Worm (Caenorhabditis elegans) whole organism, late embryonic: ENCODE data around the gene F22E5.6.
"Not testable (repeated sequence)": the region's sequence is repeated elsewhere in the genome, so short reads cannot be mapped to it uniquely, and the experiment has no call there.

Experiments
- C08G9.2 ChIP-seq: sonication (generic microtip); optimal IDR thresholded peaks from 2 replicates; lab custom pipeline; 2016; ENCODE audit warnings: mild to moderate bottlenecking, missing genetic modification characterization, moderate library complexity, missing compliant biosample characterization
- F13H6.1 ChIP-seq: sonication (generic microtip); optimal IDR thresholded peaks from 2 replicates; lab custom pipeline; 2016; ENCODE audit warnings: missing genetic modification characterization, missing compliant biosample characterization
- K09A11.1 ChIP-seq: sonication (generic microtip); optimal IDR thresholded peaks from 2 replicates; lab custom pipeline; 2017; ENCODE audit warnings: antibody characterized with exemption, mild to moderate bottlenecking, missing genetic modification characterization, missing compliant biosample characterization; ENCODE audit not compliant: insufficient read depth
- T23F11.4 ChIP-seq: fragments of 200-800 bp; sonication (Bioruptor generic); optimal IDR thresholded peaks from 2 replicates; lab custom pipeline; 2018; ENCODE audit warnings: mild to moderate bottlenecking, missing genetic modification characterization, missing compliant biosample characterization
- ceh-14 ChIP-seq: sonication (generic microtip); optimal IDR thresholded peaks from 2 replicates; lab custom pipeline; 2016; ENCODE audit warnings: missing genotype, missing genetic modification characterization, missing compliant biosample characterization
- ceh-18 ChIP-seq: sonication (generic microtip); optimal IDR thresholded peaks from 2 replicates; lab custom pipeline; 2016; ENCODE audit warnings: missing genetic modification characterization, missing compliant biosample characterization
- ceh-24 ChIP-seq: sonication (generic microtip); optimal IDR thresholded peaks from 2 replicates; lab custom pipeline; 2016; ENCODE audit warnings: mild to moderate bottlenecking, missing genetic modification characterization, missing compliant biosample characterization
- ceh-31 ChIP-seq: sonication (generic microtip); optimal IDR thresholded peaks from 2 replicates; lab custom pipeline; 2016; ENCODE audit warnings: missing genetic modification characterization, missing compliant biosample characterization
- ceh-34 ChIP-seq: sonication (generic microtip); optimal IDR thresholded peaks from 2 replicates; lab custom pipeline; 2016; ENCODE audit warnings: mild to moderate bottlenecking, missing genetic modification characterization, missing compliant biosample characterization
- ceh-45 ChIP-seq: fragments of 200-800 bp; sonication (Bioruptor generic); IDR thresholded peaks from 2 replicates; pipeline ENCODE4 v1.3.6; 2022; ENCODE audit warnings: missing genetic modification reagents, missing genetic modification characterization, missing compliant biosample characterization
- ceh-9 ChIP-seq: sonication (generic microtip); optimal IDR thresholded peaks from 2 replicates; lab custom pipeline; 2016; ENCODE audit warnings: mild to moderate bottlenecking, missing genetic modification characterization, inconsistent platforms, missing compliant biosample characterization
- dmd-4 ChIP-seq: sonication (generic microtip); optimal IDR thresholded peaks from 2 replicates; lab custom pipeline; 2016; ENCODE audit warnings: borderline replicate concordance, missing genetic modification characterization, missing compliant biosample characterization
- dve-1 ChIP-seq: sonication (generic microtip); optimal IDR thresholded peaks from 2 replicates; lab custom pipeline; 2017; ENCODE audit warnings: antibody characterized with exemption, mild to moderate bottlenecking, missing genetic modification characterization, missing compliant biosample characterization
- elt-2 ChIP-seq: sonication (generic microtip); optimal IDR thresholded peaks from 2 replicates; lab custom pipeline; 2016; ENCODE audit warnings: missing genetic modification reagents, missing genetic modification characterization, missing compliant biosample characterization
- elt-4 ChIP-seq: sonication (generic microtip); optimal IDR thresholded peaks from 2 replicates; lab custom pipeline; 2016; ENCODE audit warnings: missing genetic modification characterization, missing compliant biosample characterization
- ets-4 ChIP-seq: sonication (generic microtip); optimal IDR thresholded peaks from 2 replicates; lab custom pipeline; 2016; ENCODE audit warnings: missing genetic modification characterization, missing compliant biosample characterization
- eyg-1 ChIP-seq: sonication (generic microtip); optimal IDR thresholded peaks from 2 replicates; lab custom pipeline; 2016; ENCODE audit warnings: missing genotype, missing genetic modification characterization, missing compliant biosample characterization
- hlh-15 ChIP-seq: sonication (generic microtip); optimal IDR thresholded peaks from 2 replicates; lab custom pipeline; 2016; ENCODE audit warnings: missing genetic modification characterization, missing compliant biosample characterization
- lim-6 ChIP-seq: sonication (generic microtip); optimal IDR thresholded peaks from 2 replicates; lab custom pipeline; 2016; ENCODE audit warnings: missing genetic modification characterization, missing compliant biosample characterization
- lin-11 ChIP-seq: fragments of 200-800 bp; sonication (Bioruptor generic); optimal IDR thresholded peaks from 2 replicates; lab custom pipeline; 2018; ENCODE audit warnings: mild to moderate bottlenecking, missing genetic modification characterization, missing compliant biosample characterization
- mec-3 ChIP-seq: sonication (generic microtip); optimal IDR thresholded peaks from 2 replicates; lab custom pipeline; 2016; ENCODE audit warnings: borderline replicate concordance, missing genetic modification characterization, missing compliant biosample characterization
- nhr-11 ChIP-seq: fragments of 150-350 bp; optimal IDR thresholded peaks from 2 replicates; lab custom pipeline; 2014; ENCODE audit warnings: missing biosample characterization, missing genetic modification characterization
- pha-2 ChIP-seq: sonication (generic microtip); optimal IDR thresholded peaks from 2 replicates; lab custom pipeline; 2017; ENCODE audit warnings: mild to moderate bottlenecking, missing genetic modification characterization, missing compliant biosample characterization
- pha-4 ChIP-seq: fragments of 150-350 bp; optimal IDR thresholded peaks from 2 replicates; lab custom pipeline; 2018; ENCODE audit warnings: missing biosample characterization, missing genetic modification reagents, missing genetic modification characterization
- pqm-1 ChIP-seq: sonication (generic microtip); optimal IDR thresholded peaks from 2 replicates; lab custom pipeline; 2016; ENCODE audit warnings: missing genetic modification characterization, missing compliant biosample characterization
- rnt-1 ChIP-seq: sonication (generic microtip); optimal IDR thresholded peaks from 2 replicates; lab custom pipeline; 2016; ENCODE audit warnings: missing genetic modification characterization, missing compliant biosample characterization
- sdc-2 ChIP-seq: sonication (generic microtip); optimal IDR thresholded peaks from 2 replicates; lab custom pipeline; 2016; ENCODE audit warnings: missing genotype, missing genetic modification characterization, missing compliant biosample characterization
- sox-2 ChIP-seq: fragments of 200-800 bp; sonication (Bioruptor generic); IDR thresholded peaks from 2 replicates; pipeline ENCODE4 v1.3.6; 2022; ENCODE audit warnings: missing genetic modification reagents, missing genetic modification characterization, missing compliant biosample characterization
- sox-4 ChIP-seq: sonication (generic microtip); optimal IDR thresholded peaks from 2 replicates; lab custom pipeline; 2017; ENCODE audit warnings: mild to moderate bottlenecking, missing genetic modification characterization, inconsistent platforms, missing compliant biosample characterization
- tbx-7 ChIP-seq: sonication (generic microtip); optimal IDR thresholded peaks from 2 replicates; lab custom pipeline; 2016; ENCODE audit warnings: missing genotype, missing genetic modification characterization, missing compliant biosample characterization
- ttx-3 ChIP-seq: sonication (generic microtip); optimal IDR thresholded peaks from 2 replicates; lab custom pipeline; 2016; ENCODE audit warnings: missing genetic modification reagents, missing genetic modification characterization, missing compliant biosample characterization
- unc-55 ChIP-seq: sonication (generic microtip); optimal IDR thresholded peaks from 2 replicates; lab custom pipeline; 2017; ENCODE audit warnings: missing biosample characterization, missing genetic modification reagents, missing genetic modification characterization

The F22E5.6 gene

DNA sequence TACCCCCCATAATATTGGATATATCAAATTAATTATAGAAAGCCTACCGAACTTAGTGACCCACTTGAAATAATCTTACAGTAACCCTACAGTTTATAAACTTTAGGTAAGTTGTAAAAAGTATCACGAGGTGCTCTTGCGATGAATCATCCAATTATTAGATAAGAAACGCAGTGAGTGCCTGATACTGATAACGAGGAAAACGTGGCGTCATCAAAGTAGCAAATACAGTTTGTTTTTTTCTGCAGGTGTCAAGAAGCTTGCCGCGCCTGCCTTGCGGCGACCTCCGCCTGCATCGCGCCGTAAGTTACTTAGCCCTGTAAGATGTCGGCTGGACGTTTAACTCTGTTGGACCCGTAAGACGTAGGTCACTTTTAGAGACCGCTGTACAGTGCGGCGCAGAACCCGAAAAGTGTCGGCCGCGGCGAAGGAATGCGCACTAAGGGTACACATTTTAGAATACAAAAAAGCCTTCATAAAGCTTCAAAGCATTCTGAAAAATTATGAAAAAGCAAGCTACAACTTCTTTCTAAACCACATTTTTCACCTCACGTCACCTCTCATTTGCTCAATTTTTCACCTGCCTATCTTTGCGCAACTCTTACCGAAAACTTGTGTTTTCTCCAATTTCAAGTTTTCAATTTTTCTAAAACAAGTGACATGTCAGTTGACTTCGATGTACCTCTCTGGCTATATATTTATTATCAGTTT, 39.3 kb upstream of the F22E5.6 start, which contains the start of gene sri-38:
Gene sri-38, plus strand, starts transcription at position 661 of the 711 bp plus-strand sequence.
- TF ChIP-seq elt-2 (peak; percentile 86), ceh-9 (tag; lab: Kevin White, UChicago) (no peak)

DNA sequence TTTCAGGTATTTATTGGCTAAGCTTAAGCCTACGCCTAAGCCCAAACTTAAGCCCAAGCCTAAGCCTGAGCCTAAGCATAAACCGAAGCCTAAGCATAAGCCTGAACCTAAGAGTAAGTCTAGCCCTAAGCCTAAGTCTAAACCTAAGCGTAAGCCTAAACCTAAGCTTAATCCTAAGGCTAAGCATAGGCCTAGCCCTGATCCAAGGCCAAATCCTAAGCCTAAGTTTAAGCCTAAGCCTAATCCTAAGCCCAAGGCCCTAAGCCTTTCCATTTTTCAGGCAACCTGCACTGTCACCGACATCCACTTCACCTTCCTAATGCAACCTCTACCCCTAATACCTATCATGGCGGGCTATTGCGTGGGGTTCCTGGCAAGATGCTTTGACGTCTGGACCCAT, 38.6 kb upstream of the F22E5.6 start:
- TF ChIP-seq pha-2 (tag; lab: Kevin White, UChicago) (no peak), dve-1 (tag; lab: Kevin White, UChicago) (peak; percentile 56)
- TF ChIP-seq, all 69 proteins: peak for 1

DNA sequence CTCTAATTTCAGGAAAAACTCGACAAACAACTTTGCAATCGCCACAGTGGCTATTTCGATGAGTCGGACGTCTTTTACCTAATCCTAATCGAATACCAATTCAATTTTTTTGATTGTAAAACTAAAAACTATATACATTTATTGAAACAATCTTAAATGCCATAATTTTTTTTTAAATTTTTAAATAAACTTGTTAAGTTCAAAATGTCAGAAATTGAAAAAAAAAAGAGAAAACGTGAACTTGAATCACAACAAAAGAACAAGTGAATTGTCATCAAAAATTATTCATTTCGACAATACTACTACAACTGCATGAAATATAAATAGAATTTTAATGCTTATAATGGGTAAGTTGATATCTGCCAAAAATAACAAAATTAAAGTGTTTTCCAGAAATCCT, 37.4 kb upstream of the F22E5.6 start, which contains the start of gene D2062.13:
Gene D2062.13, plus strand, starts transcription at position 301 of the 400 bp plus-strand sequence.
- TF ChIP-seq unc-55 (GFP tag; lab: Kevin White, UChicago); ceh-31; nhr-11 (tag; lab: Kevin White, UChicago): not testable (repeated sequence)

DNA sequence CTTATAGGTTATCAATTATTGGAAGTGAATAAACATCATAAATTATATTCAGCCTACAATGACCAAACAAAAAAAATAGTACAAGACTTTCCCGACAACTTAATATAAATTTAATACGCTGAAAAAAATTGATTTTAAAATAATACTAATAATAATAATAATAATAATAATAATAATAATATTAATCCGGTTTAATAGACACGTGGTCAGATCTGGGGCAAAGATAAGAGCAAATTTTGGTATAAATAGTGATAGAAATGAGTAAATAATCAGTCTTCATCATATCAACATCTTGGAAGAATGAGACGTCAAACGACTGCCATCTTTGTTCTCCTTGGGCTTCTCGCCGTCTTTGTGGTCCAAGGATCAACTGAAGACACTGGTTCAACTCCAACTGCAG, 33.0 kb upstream of the F22E5.6 start, which contains the start of gene msrp-5:
Gene msrp-5, plus strand, starts transcription at position 301 of the 400 bp plus-strand sequence.
- TF ChIP-seq elt-4, pqm-1, rnt-1 (tag; lab: Kevin White, UChicago): not testable (repeated sequence)

DNA sequence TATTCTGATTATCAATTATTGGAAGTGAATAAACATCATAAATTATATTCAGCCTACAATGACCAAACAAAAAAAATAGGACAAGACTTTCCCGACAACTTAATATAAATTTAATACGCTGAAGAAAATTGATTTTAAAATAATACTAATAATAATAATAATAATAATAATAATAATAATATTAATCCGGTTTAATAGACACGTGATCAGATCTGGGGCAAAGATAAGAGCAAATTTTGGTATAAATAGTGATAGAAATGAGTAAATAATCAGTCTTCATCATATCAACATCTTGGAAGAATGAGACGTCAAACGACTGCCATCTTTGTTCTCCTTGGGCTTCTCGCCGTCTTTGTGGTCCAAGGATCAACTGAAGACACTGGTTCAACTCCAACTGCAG, 30.5 kb upstream of the F22E5.6 start, which contains the start of gene msrp-6:
Gene msrp-6, plus strand, starts transcription at position 301 of the 400 bp plus-strand sequence.
- TF ChIP-seq dmd-4, ceh-34, ets-4 (tag; lab: Kevin White, UChicago): not testable (repeated sequence)

DNA sequence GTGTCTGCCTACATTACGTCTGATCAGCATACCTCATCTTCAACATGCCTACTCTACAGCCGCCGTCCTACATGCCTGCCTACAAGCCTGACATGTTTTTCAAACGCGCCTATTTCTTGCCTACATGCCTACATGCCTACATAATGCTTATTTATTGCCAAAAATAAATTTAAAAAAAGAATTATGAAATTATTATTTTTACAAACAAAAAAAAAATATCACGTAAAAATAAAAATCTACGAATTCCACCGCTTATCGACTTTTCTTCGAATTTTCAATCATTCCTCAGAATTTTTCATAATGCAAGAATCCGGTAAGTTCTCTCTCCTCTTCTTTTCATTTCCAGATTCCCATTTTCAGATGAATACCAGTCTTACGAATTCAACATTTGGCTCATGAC, 27.2 kb upstream of the F22E5.6 start, which contains the start of gene D2062.5:
Gene D2062.5, plus strand, starts transcription at position 301 of the 400 bp plus-strand sequence.
- no peak for TF ChIP-seq elt-2
- no peak for TF ChIP-seq ceh-24 (tag; lab: Kevin White, UChicago)
- no peak for TF ChIP-seq rnt-1 (tag; lab: Kevin White, UChicago)
- TF ChIP-seq elt-4 (tag; lab: Kevin White, UChicago) = no peak
- TF ChIP-seq ceh-18 (tag; lab: Kevin White, UChicago) = no peak

DNA sequence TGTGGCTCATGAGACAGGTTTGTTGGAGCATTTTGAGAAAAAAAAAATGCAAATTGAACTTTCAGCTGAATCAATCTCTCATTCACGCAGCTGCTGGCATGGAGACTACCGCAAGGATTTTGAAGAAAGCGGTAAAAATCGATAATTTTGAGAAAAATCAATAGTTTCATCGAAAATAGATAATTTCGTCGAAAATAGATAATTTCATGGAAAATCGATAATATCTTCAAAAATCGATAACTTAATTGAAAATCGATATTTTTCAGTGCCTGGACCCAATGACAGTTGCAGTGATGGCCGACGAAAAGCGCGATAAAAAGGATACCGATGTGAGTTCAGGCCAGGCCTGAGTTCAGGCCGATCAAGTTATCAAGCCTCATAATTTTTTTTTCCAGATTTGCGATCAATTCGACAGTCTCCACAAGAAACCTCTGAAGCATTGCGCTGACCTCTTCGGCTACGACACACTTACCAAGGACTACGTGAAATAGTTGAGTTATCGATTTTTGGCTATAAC, 26.6 kb upstream of the F22E5.6 start, which contains the start of gene D2062.4:
Gene D2062.4, plus strand, starts transcription at position 467 of the 517 bp plus-strand sequence.
- not testable (repeated sequence) for TF ChIP-seq T23F11.4 (GFP tag; lab: Kevin White, UChicago); hlh-15 (tag; lab: Kevin White, UChicago); sdc-2

DNA sequence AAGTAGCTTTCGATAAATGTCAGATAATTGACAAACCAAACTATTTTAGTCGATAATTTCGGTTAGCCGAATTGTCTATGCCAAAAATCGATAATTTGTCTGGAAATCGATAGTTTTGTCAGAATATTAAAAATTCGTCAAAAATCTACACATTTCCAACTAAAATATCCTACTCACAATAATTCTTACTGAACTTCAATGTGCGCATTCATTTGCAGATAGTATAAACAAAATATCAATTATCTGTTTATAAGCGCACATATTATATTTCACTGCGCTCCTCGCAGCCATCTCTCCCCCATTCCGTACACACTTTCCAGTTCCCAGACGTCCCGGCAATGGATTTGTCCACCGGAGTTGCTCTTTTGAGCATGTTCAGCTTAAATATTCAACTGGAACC, 24.8 kb upstream of the F22E5.6 start, which contains the start of gene lgc-28:
Gene lgc-28, plus strand, starts transcription at position 301 of the 400 bp plus-strand sequence.
- no peak for TF ChIP-seq ceh-31
- TF ChIP-seq lim-6 (tag; lab: Kevin White, UChicago) = no peak
- no peak for TF ChIP-seq tbx-7
- no peak for TF ChIP-seq mec-3 (tag; lab: Kevin White, UChicago)
- TF ChIP-seq elt-2 = no peak

DNA sequence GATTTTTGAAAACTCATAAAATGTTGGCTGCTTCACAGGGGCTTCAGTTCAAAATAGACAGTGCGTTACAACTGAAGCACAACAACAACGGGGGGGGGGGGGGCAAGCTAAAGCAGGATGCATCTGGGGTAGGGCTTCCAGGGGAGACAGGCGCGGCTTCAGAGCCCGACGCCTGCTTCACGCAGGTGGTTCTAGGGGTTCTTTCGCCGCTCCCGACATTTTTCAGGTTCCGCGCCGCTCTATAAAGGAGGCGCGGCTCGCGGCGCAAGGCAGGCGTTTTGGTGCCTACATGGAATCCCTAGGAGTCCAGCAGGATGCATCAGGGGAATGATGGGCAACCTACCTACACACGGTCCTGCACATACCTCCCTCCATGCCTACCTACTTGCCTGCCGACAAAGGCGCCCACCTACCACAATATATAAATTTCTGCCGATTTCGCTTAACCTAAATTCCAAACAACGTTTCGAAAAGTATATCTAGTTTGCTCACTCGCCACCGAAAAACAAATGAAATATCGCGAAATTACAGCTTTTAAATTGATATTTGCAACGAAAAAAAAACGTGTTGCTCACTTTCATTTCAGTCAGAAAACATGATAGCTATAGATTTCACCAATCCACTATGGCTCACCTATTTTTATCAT, 22.4 kb upstream of the F22E5.6 start, which contains the start of gene sri-71:
Gene sri-71, plus strand, starts transcription at position 596 of the 646 bp plus-strand sequence.
- TF ChIP-seq lin-11 (tag; lab: Kevin White, UChicago) (no peak), ceh-14 (no peak), sox-4 (tag; lab: Kevin White, UChicago) (no peak), sox-2 (GFP tag; lab: Robert Waterston, UW) (no peak), C08G9.2 (no peak), ceh-31 (no peak), ttx-3 (no peak), eyg-1 (tag; lab: Kevin White, UChicago) (no peak), F13H6.1 (tag; lab: Kevin White, UChicago) (no peak), sdc-2 (no peak), K09A11.1 (tag; lab: Kevin White, UChicago) (no peak), ceh-45 (GFP tag; lab: Robert Waterston, UW) (no peak), pha-4 (tag; lab: Kevin White, UChicago) (no peak), pqm-1 (tag; lab: Kevin White, UChicago) (no peak)
